Worm (Caenorhabditis elegans): ENCODE measurements around the gene F15H10.7.

ce11 chrV:10368256-10368655 is 38.0 kb downstream of the F15H10.7 start, which contains the start of gene sri-20:
- no peak for TF ChIP-seq pax-1 (tag; optimal IDR thresholded peaks at IDR 0.05)
- TF ChIP-seq npax-4 (tag; optimal IDR thresholded peaks at IDR 0.05), result no peak
- no peak for TF ChIP-seq dmd-4 (tag; optimal IDR thresholded peaks at IDR 0.05; ENCODE audit: borderline replicate concordance)
- TF ChIP-seq ama-1 (optimal IDR thresholded peaks at IDR 0.05), result no peak
- TF ChIP-seq ceh-19 (GFP tag; optimal IDR thresholded peaks at IDR 0.05), result no peak
- TF ChIP-seq unc-55 (GFP tag; optimal IDR thresholded peaks at IDR 0.05), result no peak
- no peak for TF ChIP-seq hlh-30 (tag; optimal IDR thresholded peaks at IDR 0.05; ENCODE audit: insufficient read depth)
- TF ChIP-seq odd-2 (tag; optimal IDR thresholded peaks at IDR 0.05), result no peak
- TF ChIP-seq pqm-1 (tag; optimal IDR thresholded peaks at IDR 0.05), result no peak
